Fruit fly (Drosophila melanogaster) whole organism, prepupa: Measurements from ENCODE around the gene sol.

Source experiments
- Blimp-1 ChIP-seq: fragments of 200-800 bp; sonication (Bioruptor generic); optimal IDR thresholded peaks from 3 replicates; lab custom pipeline; 2017; ENCODE audit warnings: missing biosample characterization, missing genetic modification characterization, mild to moderate bottlenecking, moderate library complexity, missing genetic modification reagents
- CG10631 ChIP-seq: fragments of 200-800 bp; sonication (Bioruptor generic); optimal IDR thresholded peaks from 2 replicates; lab custom pipeline; 2016; ENCODE audit warnings: missing biosample characterization, missing genetic modification characterization
- CG11294 ChIP-seq: fragments of 200-800 bp; sonication (Bioruptor generic); IDR thresholded peaks from 2 replicates; pipeline ENCODE4 v1.3.6; 2022; ENCODE audit warnings: missing biosample characterization, missing genetic modification characterization
- CG11762 ChIP-seq: fragments of 200-800 bp; sonication (Bioruptor generic); optimal IDR thresholded peaks from 3 replicates; lab custom pipeline; 2016; ENCODE audit warnings: missing biosample characterization, missing genetic modification characterization; ENCODE audit not compliant: insufficient read depth
- CG11902 ChIP-seq: fragments of 200-800 bp; sonication (Bioruptor generic); optimal IDR thresholded peaks from 3 replicates; lab custom pipeline; 2016; ENCODE audit warnings: missing biosample characterization, missing genetic modification characterization
- CG15336 ChIP-seq: fragments of 200-800 bp; sonication (Bioruptor generic); IDR thresholded peaks from 2 replicates; pipeline ENCODE4 v1.3.6; 2022; ENCODE audit warnings: missing biosample characterization, missing genetic modification characterization
- CG1621 ChIP-seq: fragments of 200-800 bp; sonication (Bioruptor generic); optimal IDR thresholded peaks from 3 replicates; lab custom pipeline; 2018; ENCODE audit warnings: missing biosample characterization, mild to moderate bottlenecking, missing genetic modification characterization
- CG16779 ChIP-seq: fragments of 200-800 bp; sonication (Bioruptor generic); optimal IDR thresholded peaks from 3 replicates; lab custom pipeline; 2017; ENCODE audit warnings: missing biosample characterization, mild to moderate bottlenecking, missing genetic modification characterization
- CG31627 ChIP-seq: fragments of 200-800 bp; sonication (Bioruptor generic); optimal IDR thresholded peaks from 3 replicates; lab custom pipeline; 2016; ENCODE audit warnings: missing biosample characterization, missing genetic modification characterization
- CG32006 ChIP-seq: fragments of 200-800 bp; sonication (Bioruptor generic); optimal IDR thresholded peaks from 3 replicates; lab custom pipeline; 2017; ENCODE audit warnings: missing biosample characterization, mild to moderate bottlenecking, missing genetic modification characterization
- CG34406 ChIP-seq: fragments of 200-800 bp; sonication (Bioruptor generic); optimal IDR thresholded peaks from 3 replicates; lab custom pipeline; 2016; ENCODE audit warnings: missing biosample characterization, missing genetic modification characterization
- CG3919 ChIP-seq: fragments of 200-800 bp; sonication (Bioruptor generic); optimal IDR thresholded peaks from 3 replicates; lab custom pipeline; 2016; ENCODE audit warnings: missing biosample characterization, missing genetic modification characterization
- CG4318 ChIP-seq: fragments of 200-800 bp; sonication (Bioruptor generic); optimal IDR thresholded peaks from 3 replicates; lab custom pipeline; 2017; ENCODE audit warnings: missing biosample characterization, mild to moderate bottlenecking, missing genetic modification characterization
- CG6163 ChIP-seq: fragments of 200-800 bp; sonication (Bioruptor generic); IDR thresholded peaks from 3 replicates; pipeline ENCODE4 v1.3.6; 2022; ENCODE audit warnings: missing biosample characterization, missing genetic modification characterization
- CG6276 ChIP-seq: fragments of 200-800 bp; sonication (Bioruptor generic); optimal IDR thresholded peaks from 2 replicates; lab custom pipeline; 2017; ENCODE audit warnings: missing biosample characterization, mild to moderate bottlenecking, missing genetic modification characterization
- CG6792 ChIP-seq: fragments of 200-800 bp; sonication (Bioruptor generic); optimal IDR thresholded peaks from 3 replicates; lab custom pipeline; 2016; ENCODE audit warnings: missing biosample characterization, missing genetic modification characterization
- CG6854 ChIP-seq: fragments of 200-800 bp; sonication (Bioruptor generic); optimal IDR thresholded peaks from 2 replicates; lab custom pipeline; 2017; ENCODE audit warnings: missing biosample characterization, mild to moderate bottlenecking, missing genetic modification characterization
- CG7368 ChIP-seq: fragments of 200-800 bp; sonication (Bioruptor generic); optimal IDR thresholded peaks from 3 replicates; lab custom pipeline; 2016; ENCODE audit warnings: missing biosample characterization, missing genetic modification characterization
- CG8119 ChIP-seq: fragments of 200-800 bp; sonication (Bioruptor generic); IDR thresholded peaks from 3 replicates; pipeline ENCODE4 v1.3.6; 2022; ENCODE audit warnings: missing biosample characterization, missing genetic modification characterization
- CG8319 ChIP-seq: fragments of 200-800 bp; sonication (Bioruptor generic); optimal IDR thresholded peaks from 3 replicates; lab custom pipeline; 2016; ENCODE audit warnings: missing biosample characterization, missing genetic modification characterization
- CG9139 ChIP-seq: fragments of 200-800 bp; sonication (Bioruptor generic); optimal IDR thresholded peaks from 3 replicates; lab custom pipeline; 2017; ENCODE audit warnings: missing biosample characterization, mild to moderate bottlenecking, missing genetic modification characterization
- Eip75B ChIP-seq: fragments of 200-800 bp; sonication (Bioruptor generic); optimal IDR thresholded peaks from 3 replicates; lab custom pipeline; 2016; ENCODE audit warnings: missing biosample characterization, missing genetic modification characterization
- Eip78C ChIP-seq: fragments of 200-800 bp; sonication (Bioruptor generic); peaks from one replicate; lab custom pipeline; 2016; ENCODE audit warnings: missing biosample characterization, missing genetic modification characterization
- Eip93F ChIP-seq: fragments of 200-800 bp; sonication (Bioruptor generic); optimal IDR thresholded peaks from 2 replicates; lab custom pipeline; 2016; ENCODE audit warnings: missing biosample characterization, mild to moderate bottlenecking, missing genetic modification characterization
- Ets21C ChIP-seq: fragments of 200-800 bp; sonication (Bioruptor generic); optimal IDR thresholded peaks from 3 replicates; lab custom pipeline; 2016; ENCODE audit warnings: missing biosample characterization, missing genetic modification characterization
- Gug ChIP-seq: fragments of 200-800 bp; sonication (Bioruptor generic); IDR thresholded peaks from 2 replicates; pipeline ENCODE4 v1.3.6; 2022; ENCODE audit warnings: missing biosample characterization, missing genetic modification characterization
- Hr4 ChIP-seq: fragments of 200-800 bp; sonication (Bioruptor generic); optimal IDR thresholded peaks from 3 replicates; lab custom pipeline; 2016; ENCODE audit warnings: missing biosample characterization, missing genetic modification characterization
- OdsH ChIP-seq: fragments of 200-800 bp; sonication (Bioruptor generic); optimal IDR thresholded peaks from 3 replicates; lab custom pipeline; 2016; ENCODE audit warnings: missing biosample characterization, missing genetic modification characterization
- Smox ChIP-seq: fragments of 200-800 bp; sonication (Bioruptor generic); optimal IDR thresholded peaks from 3 replicates; lab custom pipeline; 2016; ENCODE audit warnings: missing biosample characterization, missing genetic modification characterization
- Sox102F ChIP-seq: fragments of 200-800 bp; sonication (Bioruptor generic); optimal IDR thresholded peaks from 2 replicates; lab custom pipeline; 2016; ENCODE audit warnings: missing biosample characterization, mild to moderate bottlenecking, missing genetic modification characterization
- Sox15 ChIP-seq: fragments of 200-800 bp; sonication (Bioruptor generic); optimal IDR thresholded peaks from 3 replicates; lab custom pipeline; 2016; ENCODE audit warnings: missing biosample characterization, missing genetic modification characterization
- achi ChIP-seq: fragments of 200-800 bp; sonication (Bioruptor generic); optimal IDR thresholded peaks from 3 replicates; lab custom pipeline; 2016; ENCODE audit warnings: missing biosample characterization, missing genetic modification characterization
- acj6 ChIP-seq: fragments of 200-800 bp; sonication (Bioruptor generic); optimal IDR thresholded peaks from 3 replicates; lab custom pipeline; 2016; ENCODE audit warnings: missing biosample characterization, missing genetic modification characterization
- cyc ChIP-seq: fragments of 200-800 bp; sonication (Bioruptor generic); optimal IDR thresholded peaks from 3 replicates; lab custom pipeline; 2016; ENCODE audit warnings: missing biosample characterization, missing genetic modification characterization
- dac ChIP-seq: fragments of 200-800 bp; sonication (Bioruptor generic); optimal IDR thresholded peaks from 2 replicates; lab custom pipeline; 2017; ENCODE audit warnings: missing biosample characterization, mild to moderate bottlenecking, missing genetic modification characterization
- dsx ChIP-seq: fragments of 200-800 bp; optimal IDR thresholded peaks from 3 replicates; lab custom pipeline; 2019; ENCODE audit warnings: missing biosample characterization, mild to moderate bottlenecking, missing genetic modification characterization, moderate library complexity; ENCODE audit not compliant: poor library complexity, severe bottlenecking
- eg ChIP-seq: fragments of 200-800 bp; sonication (Bioruptor generic); IDR thresholded peaks from 3 replicates; pipeline ENCODE4 v1.3.6; 2022; ENCODE audit warnings: missing biosample characterization, missing genetic modification characterization
- esn ChIP-seq: fragments of 200-800 bp; sonication (Bioruptor generic); optimal IDR thresholded peaks from 2 replicates; lab custom pipeline; 2016; ENCODE audit warnings: missing biosample characterization, mild to moderate bottlenecking, missing genetic modification characterization, moderate library complexity
- fd59A ChIP-seq: fragments of 200-800 bp; sonication (Bioruptor generic); optimal IDR thresholded peaks from 2 replicates; lab custom pipeline; 2017; ENCODE audit warnings: missing biosample characterization, mild to moderate bottlenecking, missing genetic modification characterization, missing genetic modification reagents
- fd85E ChIP-seq: fragments of 200-800 bp; sonication (Bioruptor generic); optimal IDR thresholded peaks from 3 replicates; lab custom pipeline; 2016; ENCODE audit warnings: missing biosample characterization, missing genetic modification characterization
- fkh ChIP-seq: fragments of 200-800 bp; sonication (Bioruptor generic); optimal IDR thresholded peaks from 3 replicates; lab custom pipeline; 2017; ENCODE audit warnings: missing biosample characterization, mild to moderate bottlenecking, missing genetic modification characterization, moderate library complexity
- lz ChIP-seq: fragments of 200-800 bp; sonication (Bioruptor generic); optimal IDR thresholded peaks from 3 replicates; lab custom pipeline; 2016; ENCODE audit warnings: missing biosample characterization, missing genetic modification characterization
- spab ChIP-seq: fragments of 200-800 bp; sonication (Bioruptor generic); optimal IDR thresholded peaks from 2 replicates; lab custom pipeline; 2017; ENCODE audit warnings: missing biosample characterization, mild to moderate bottlenecking, missing genetic modification characterization, missing genetic modification reagents
- ss ChIP-seq, 2 experiments: fragments of 200-800 bp; sonication (Bioruptor generic); optimal IDR thresholded peaks; 2 replicates in 1 of 2; 3 replicates in 1 of 2; lab custom pipeline; 2017 to 2018; ENCODE audit warnings: mild to moderate bottlenecking in 2 of 2, missing biosample characterization in 2 of 2, missing genetic modification characterization in 2 of 2, moderate library complexity in 1 of 2
- vri ChIP-seq: fragments of 200-800 bp; sonication (Bioruptor generic); optimal IDR thresholded peaks from 3 replicates; lab custom pipeline; 2016; ENCODE audit warnings: missing biosample characterization, mild to moderate bottlenecking, missing genetic modification characterization

sol gene

dm6 chrX:21366311-21366990 lies 16.4 kb downstream of the sol start (continued):
- TF ChIP-seq Ets21C (peak; percentile 26), CG7368 (GFP tag; lab: Kevin White, UChicago) (peak; percentile 64), CG6792 (peak; percentile 75), lz (GFP tag; lab: Kevin White, UChicago) (peak; percentile 62), Eip93F (GFP tag; lab: Kevin White, UChicago) (peak; percentile 71), Eip75B (GFP tag; lab: Kevin White, UChicago) (peak; percentile 6), fd59A (peak; percentile 66), CG11762 (GFP tag; lab: Kevin White, UChicago) (peak; percentile 72), CG8319 (GFP tag; lab: Kevin White, UChicago) (peak; percentile 43)

DNA sequence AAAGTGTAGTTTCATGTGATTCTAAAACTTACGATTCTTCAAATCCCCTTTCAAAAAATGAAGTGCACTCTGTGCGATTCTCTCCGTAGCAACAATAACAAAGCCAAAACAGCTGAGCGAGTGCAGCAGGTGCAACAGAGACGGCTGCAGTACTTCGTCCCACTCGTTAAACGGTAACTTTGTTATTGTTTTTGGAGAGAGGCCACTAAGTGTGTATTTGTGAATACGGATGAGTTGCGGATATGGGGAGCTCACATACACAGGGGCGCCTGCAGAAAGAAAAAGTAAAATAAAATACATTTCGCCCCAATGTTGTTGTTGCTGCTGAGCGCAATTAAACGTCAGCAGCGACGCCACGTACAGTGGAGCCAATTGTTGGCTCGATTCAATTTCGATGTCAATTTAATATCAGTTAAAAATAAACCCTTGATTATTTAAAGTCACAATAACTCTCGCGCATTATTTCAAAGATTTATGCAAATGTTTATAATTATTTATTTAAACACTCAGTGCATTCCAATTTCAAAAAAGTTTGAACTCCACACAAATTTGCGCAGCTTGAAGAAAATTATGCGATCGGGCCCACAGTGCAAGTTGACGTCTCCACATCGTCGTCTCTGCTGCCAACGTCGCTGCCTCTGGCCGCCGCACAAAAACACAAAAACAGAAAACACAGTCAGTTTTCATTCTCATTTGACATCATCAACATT lies 17.4 kb downstream of the sol start:
- TF ChIP-seq dac (GFP tag; lab: Kevin White, UChicago) (peak; percentile 99), CG6276 (GFP tag; lab: Kevin White, UChicago) (peak; percentile 99), lz (GFP tag; lab: Kevin White, UChicago) (peak; percentile 99), fkh (GFP tag; lab: Kevin White, UChicago) (peak; percentile 86), eg (GFP tag; lab: Robert Waterston, UW) (peak; percentile 97), Hr4 (GFP tag; lab: Kevin White, UChicago) (peak; percentile 99), CG16779 (peak; percentile 98), Eip75B (GFP tag; lab: Kevin White, UChicago) (peak; percentile 99), CG3919 (GFP tag; lab: Kevin White, UChicago) (peak; percentile 98), Blimp-1 (GFP tag; lab: Kevin White, UChicago) (peak; percentile 96), Eip78C (peak; percentile 100), Eip93F (GFP tag; lab: Kevin White, UChicago) (peak; percentile 96), CG11762 (GFP tag; lab: Kevin White, UChicago) (peak; percentile 98), spab (peak; percentile 98), achi (GFP tag; lab: Kevin White, UChicago) (peak; percentile 98), Gug (peak; percentile 97), fd59A (peak; percentile 99), esn (GFP tag; lab: Kevin White, UChicago) (peak; percentile 99), CG8319 (GFP tag; lab: Kevin White, UChicago) (peak; percentile 97), CG11902 (GFP tag; lab: Kevin White, UChicago) (peak; percentile 97), CG1621 (tag; lab: Kevin White, UChicago) (peak; percentile 97), OdsH (peak; percentile 99), CG11294 (GFP tag; lab: Robert Waterston, UW) (peak; percentile 96), dsx (GFP tag; lab: Kevin White, UChicago) (peak; percentile 97), Smox (GFP tag; lab: Kevin White, UChicago) (peak; percentile 98), CG6854 (GFP tag; lab: Kevin White, UChicago) (peak; percentile 98), CG15336 (peak; percentile 98), ss (GFP tag; optimal IDR thresholded peaks at IDR 0.05; lab: Kevin White, UChicago) (peak; percentile 99), CG4318 (GFP tag; lab: Kevin White, UChicago) (peak; percentile 99), CG31627 (GFP tag; lab: Kevin White, UChicago) (peak; percentile 98), vri (GFP tag; lab: Kevin White, UChicago) (peak; percentile 97), CG8119 (GFP tag; lab: Robert Waterston, UW) (peak; percentile 99), CG6163 (GFP tag; lab: Robert Waterston, UW) (peak; percentile 97), CG7368 (GFP tag; lab: Kevin White, UChicago) (peak; percentile 97), CG6792 (peak; percentile 99), fd85E (peak; percentile 89), cyc (GFP tag; lab: Kevin White, UChicago) (peak; percentile 98), CG10631 (GFP tag; lab: Kevin White, UChicago) (peak; percentile 98), CG34406 (peak; percentile 98), CG32006 (GFP tag; lab: Kevin White, UChicago) (peak; percentile 100), Sox102F (GFP tag; lab: Kevin White, UChicago) (peak; percentile 99), Sox15 (GFP tag; lab: Kevin White, UChicago) (peak; percentile 97), acj6 (GFP tag; lab: Kevin White, UChicago) (peak; percentile 99), CG9139 (GFP tag; lab: Kevin White, UChicago) (peak; percentile 97), Ets21C (peak; percentile 97)
